Worm (Caenorhabditis elegans): ENCODE results near the gene ifa-4.

ce11 chrX:4865798-4866197 is 50.0 kb downstream of the ifa-4 start, which contains the start of gene ntc-1:
- TF ChIP-seq med-1 (GFP tag; optimal IDR thresholded peaks at IDR 0.05; ENCODE audit: insufficient read depth) (no peak), cog-1 (tag; optimal IDR thresholded peaks at IDR 0.05) (no peak), flt-1 (GFP tag; IDR thresholded peaks at IDR 0.05) (no peak)
